Worm (Caenorhabditis elegans): ENCODE data around the gene ZK632.9.
A peak's percentile ranks its signal among the peaks of the same experiment; 100 is the strongest.

- TF ChIP-seq die-1 (tag; optimal IDR thresholded peaks at IDR 0.05) (no peak), efl-1 (GFP tag; optimal IDR thresholded peaks at IDR 0.05) (no peak), rec-8 (tag; optimal IDR thresholded peaks at IDR 0.05) (no peak), F55B11.4 (tag; optimal IDR thresholded peaks at IDR 0.05; ENCODE audit: borderline replicate concordance, insufficient read depth) (no peak), Y95B8A.8 (GFP tag; IDR thresholded peaks at IDR 0.05) (peak; percentile 52; the same call in 1 of the 2 replicates), ztf-28 (GFP tag; IDR thresholded peaks at IDR 0.05) (no peak), ztf-26 (tag; optimal IDR thresholded peaks at IDR 0.05) (peak; percentile 46), K12H6.12 (tag; optimal IDR thresholded peaks at IDR 0.05) (no peak), fkh-3 (tag; optimal IDR thresholded peaks at IDR 0.05) (peak; percentile 13), ztf-25 (GFP tag; IDR thresholded peaks at IDR 0.05) (no peak), ama-1 (optimal IDR thresholded peaks at IDR 0.05) (peak; percentile 79), ama-1 (GFP tag; optimal IDR thresholded peaks at IDR 0.05) (peak in 1 of 2 experiments; percentile 8), F52B5.7 (tag; optimal IDR thresholded peaks at IDR 0.05) (no peak)
These were observed 800 bp downstream of the ZK632.9 start, which contains the start of gene lin-52 for ce11 chrIII:9824330-9824934.

All from whole organism, young adult.